Fruit fly (Drosophila melanogaster) whole organism, embryonic: ENCODE data around the gene CG5509.

ENCODE experiments used
- Ada2b ChIP-seq: fragments of 200-800 bp; sonication (Bioruptor generic); IDR thresholded peaks from 2 replicates; pipeline ENCODE4 v1.3.6; 2022; ENCODE audit warnings: missing biosample characterization, missing genetic modification characterization
- BEAF-32 ChIP-seq: fragments of 200-800 bp; sonication (Bioruptor generic); optimal IDR thresholded peaks from 3 replicates; lab custom pipeline; 2017; ENCODE audit warnings: missing biosample characterization, missing genetic modification characterization, mild to moderate bottlenecking, moderate library complexity, missing genetic modification reagents
- CG10147 ChIP-seq: fragments of 200-800 bp; sonication (Bioruptor generic); optimal IDR thresholded peaks from 2 replicates; lab custom pipeline; 2019; ENCODE audit warnings: missing biosample characterization, mild to moderate bottlenecking, missing genetic modification characterization, moderate library complexity
- CG10462 ChIP-seq: fragments of 200-800 bp; sonication (Bioruptor generic); optimal IDR thresholded peaks from 2 replicates; lab custom pipeline; 2016; ENCODE audit warnings: missing biosample characterization, missing genetic modification characterization
- CG12104 ChIP-seq: fragments of 200-800 bp; sonication (Bioruptor generic); optimal IDR thresholded peaks from 3 replicates; lab custom pipeline; 2016; ENCODE audit warnings: missing biosample characterization, missing genetic modification characterization
- CG12236 ChIP-seq: fragments of 200-800 bp; sonication (Bioruptor generic); optimal IDR thresholded peaks from 2 replicates; lab custom pipeline; 2016; ENCODE audit warnings: missing biosample characterization, missing genetic modification characterization
- CG14710 ChIP-seq: fragments of 200-800 bp; sonication (Bioruptor generic); optimal IDR thresholded peaks from 3 replicates; lab custom pipeline; 2019; ENCODE audit warnings: missing biosample characterization, mild to moderate bottlenecking, missing genetic modification characterization, moderate library complexity
- CG1529 ChIP-seq: fragments of 200-800 bp; sonication (Bioruptor generic); optimal IDR thresholded peaks from 3 replicates; lab custom pipeline; 2018; ENCODE audit warnings: missing biosample characterization, missing genetic modification characterization
- CG15601 ChIP-seq: fragments of 200-800 bp; sonication (Bioruptor generic); optimal IDR thresholded peaks from 3 replicates; lab custom pipeline; 2019; ENCODE audit warnings: missing biosample characterization, mild to moderate bottlenecking, missing genetic modification characterization, moderate library complexity
- CG1603 ChIP-seq: fragments of 200-800 bp; sonication (Bioruptor generic); optimal IDR thresholded peaks from 2 replicates; lab custom pipeline; 2019; ENCODE audit warnings: missing biosample characterization, mild to moderate bottlenecking, missing genetic modification characterization, moderate library complexity
- CG17186 ChIP-seq: fragments of 200-800 bp; sonication (Bioruptor generic); optimal IDR thresholded peaks from 3 replicates; lab custom pipeline; 2017; ENCODE audit warnings: missing biosample characterization, missing genetic modification reagents, missing genetic modification characterization
- CG17328 ChIP-seq: fragments of 200-800 bp; sonication (Bioruptor generic); IDR thresholded peaks from 2 replicates; pipeline ENCODE4 v1.3.6; 2022; ENCODE audit warnings: missing biosample characterization, missing genetic modification characterization
- CG18011 ChIP-seq: fragments of 200-800 bp; sonication (Bioruptor generic); optimal IDR thresholded peaks from 2 replicates; lab custom pipeline; 2017; ENCODE audit warnings: missing biosample characterization, missing genetic modification characterization, mild to moderate bottlenecking, moderate library complexity, missing genotype
- CG31365 ChIP-seq: fragments of 200-800 bp; sonication (Bioruptor generic); optimal IDR thresholded peaks from 2 replicates; lab custom pipeline; 2018; ENCODE audit warnings: missing biosample characterization, mild to moderate bottlenecking, missing genetic modification characterization
- CG34224 ChIP-seq: fragments of 200-800 bp; sonication (Bioruptor generic); IDR thresholded peaks from 3 replicates; pipeline ENCODE4 v1.3.6; 2022; ENCODE audit warnings: missing biosample characterization, missing genetic modification characterization; ENCODE audit not compliant: partially characterized antibody
- CG3838 ChIP-seq: fragments of 200-800 bp; sonication (Bioruptor generic); optimal IDR thresholded peaks from 3 replicates; lab custom pipeline; 2016; ENCODE audit warnings: missing biosample characterization, missing genetic modification characterization
- CG3847 ChIP-seq: fragments of 200-800 bp; sonication (Bioruptor generic); IDR thresholded peaks from 2 replicates; pipeline ENCODE4 v1.3.6; 2022; ENCODE audit warnings: missing biosample characterization, missing genetic modification characterization
- CG4328 ChIP-seq: fragments of 200-800 bp; sonication (Bioruptor generic); optimal IDR thresholded peaks from 3 replicates; lab custom pipeline; 2017; ENCODE audit warnings: missing biosample characterization, missing genetic modification reagents, missing genetic modification characterization
- CG6254 ChIP-seq: fragments of 200-800 bp; sonication (Bioruptor generic); optimal IDR thresholded peaks from 3 replicates; lab custom pipeline; 2017; ENCODE audit warnings: mild to moderate bottlenecking, missing biosample characterization, missing genetic modification reagents, missing genetic modification characterization
- CG8924 ChIP-seq: fragments of 200-800 bp; optimal IDR thresholded peaks from 3 replicates; lab custom pipeline; 2019; ENCODE audit warnings: missing biosample characterization, mild to moderate bottlenecking, missing genetic modification characterization, moderate library complexity
- CG9817 ChIP-seq: fragments of 200-800 bp; sonication (Bioruptor generic); optimal IDR thresholded peaks from 2 replicates; lab custom pipeline; 2018; ENCODE audit warnings: missing biosample characterization, mild to moderate bottlenecking, missing genetic modification characterization, moderate library complexity
- Chrac-16 ChIP-seq: fragments of 200-800 bp; sonication (Bioruptor generic); optimal IDR thresholded peaks from 3 replicates; lab custom pipeline; 2016; ENCODE audit warnings: missing biosample characterization, missing genetic modification characterization
- H15 ChIP-seq: fragments of 200-800 bp; sonication (Bioruptor generic); IDR thresholded peaks from 3 replicates; pipeline ENCODE4 v1.3.6; 2022; ENCODE audit warnings: missing biosample characterization, missing genetic modification characterization
- HLH54F ChIP-seq: fragments of 200-800 bp; sonication (Bioruptor generic); optimal IDR thresholded peaks from 3 replicates; lab custom pipeline; 2016; ENCODE audit warnings: missing biosample characterization, missing genetic modification characterization
- Mrtf ChIP-seq: fragments of 200-800 bp; sonication (Bioruptor generic); IDR thresholded peaks from 3 replicates; pipeline ENCODE4 v1.3.6; 2022; ENCODE audit warnings: missing biosample characterization, missing genetic modification characterization
- Nf-YC ChIP-seq: fragments of 200-800 bp; optimal IDR thresholded peaks from 3 replicates; lab custom pipeline; 2019; ENCODE audit warnings: missing biosample characterization, mild to moderate bottlenecking, missing genetic modification characterization, moderate library complexity
- Trl ChIP-seq, 3 experiments: fragments of >200 bp in 2 of 3; fragments of 200-800 bp in 1 of 3; sonication (Bioruptor generic) in 1 of 3; optimal IDR thresholded peaks; 2 replicates in 1 of 3; 3 replicates in 2 of 3; lab custom pipeline; 2016 to 2017; ENCODE audit warnings: missing biosample characterization in 1 of 3, missing genetic modification characterization in 1 of 3
- bcd ChIP-seq: fragments of 200-800 bp; sonication (Bioruptor generic); optimal IDR thresholded peaks from 2 replicates; lab custom pipeline; 2017; ENCODE audit warnings: missing biosample characterization, mild to moderate bottlenecking, missing genetic modification characterization
- cas ChIP-seq: fragments of 200-800 bp; sonication (Bioruptor generic); IDR thresholded peaks from 2 replicates; pipeline ENCODE4 v1.3.6; 2022; ENCODE audit warnings: missing biosample characterization, missing genetic modification characterization
- chinmo ChIP-seq: fragments of 200-800 bp; sonication (Bioruptor generic); IDR thresholded peaks from 4 replicates; pipeline ENCODE4 v1.3.6; 2022; ENCODE audit warnings: missing biosample characterization, missing genetic modification characterization; ENCODE audit not compliant: partially characterized antibody
- da ChIP-seq: fragments of 200-800 bp; sonication (Bioruptor generic); optimal IDR thresholded peaks from 2 replicates; lab custom pipeline; 2016; ENCODE audit warnings: missing biosample characterization, missing genetic modification characterization
- disco-r ChIP-seq: fragments of 200-800 bp; sonication (Bioruptor generic); optimal IDR thresholded peaks from 2 replicates; lab custom pipeline; 2016; ENCODE audit warnings: missing biosample characterization, missing genetic modification characterization
- fd102C ChIP-seq: fragments of 200-800 bp; sonication (Bioruptor generic); optimal IDR thresholded peaks from 2 replicates; lab custom pipeline; 2018; ENCODE audit warnings: missing biosample characterization, mild to moderate bottlenecking, missing genetic modification characterization, moderate library complexity
- fd3F ChIP-seq: fragments of 200-800 bp; sonication (Bioruptor generic); optimal IDR thresholded peaks from 2 replicates; lab custom pipeline; 2018; ENCODE audit warnings: missing biosample characterization, mild to moderate bottlenecking, missing genetic modification characterization, moderate library complexity
- fd96Cb ChIP-seq: fragments of 200-800 bp; sonication (Bioruptor generic); optimal IDR thresholded peaks from 2 replicates; lab custom pipeline; 2018; ENCODE audit warnings: missing biosample characterization, mild to moderate bottlenecking, missing genetic modification characterization, moderate library complexity
- h ChIP-seq: fragments of >200 bp; optimal IDR thresholded peaks from 2 replicates; lab custom pipeline; 2017
- insv ChIP-seq, 2 experiments: fragments of 200-800 bp; sonication (Bioruptor generic); optimal IDR thresholded peaks; 3 replicates each; lab custom pipeline; 2016 to 2018; ENCODE audit warnings: missing biosample characterization in 2 of 2, missing genetic modification characterization in 2 of 2
- jumu ChIP-seq: fragments of 200-800 bp; sonication (Bioruptor generic); optimal IDR thresholded peaks from 3 replicates; lab custom pipeline; 2016; ENCODE audit warnings: missing biosample characterization, missing genetic modification characterization
- lov ChIP-seq, 2 experiments: fragments of 200-800 bp in 1 of 2; fragments of >200 bp in 1 of 2; sonication (Bioruptor generic) in 1 of 2; IDR thresholded peaks in 1 of 2; optimal IDR thresholded peaks in 1 of 2; 2 replicates in 1 of 2; 3 replicates in 1 of 2; pipeline versions ENCODE4 v1.3.6 to Lab custom; 2017 to 2022; ENCODE audit warnings: missing biosample characterization in 1 of 2, missing genetic modification characterization in 1 of 2
- p53 ChIP-seq: fragments of 200-800 bp; sonication (Bioruptor generic); optimal IDR thresholded peaks from 2 replicates; lab custom pipeline; 2016; ENCODE audit warnings: missing biosample characterization, missing genetic modification characterization
- pita ChIP-seq: fragments of 200-800 bp; sonication (Bioruptor generic); optimal IDR thresholded peaks from 2 replicates; lab custom pipeline; 2017; ENCODE audit warnings: missing biosample characterization, mild to moderate bottlenecking, missing genetic modification characterization
- psq ChIP-seq: fragments of 200-800 bp; sonication (Bioruptor generic); optimal IDR thresholded peaks from 2 replicates; lab custom pipeline; 2017; ENCODE audit warnings: missing biosample characterization, missing genetic modification characterization
- pzg ChIP-seq: fragments of 200-800 bp; sonication (Bioruptor generic); optimal IDR thresholded peaks from 3 replicates; lab custom pipeline; 2018; ENCODE audit warnings: missing biosample characterization, mild to moderate bottlenecking, missing genetic modification characterization, moderate library complexity
- sens ChIP-seq: fragments of 200-800 bp; sonication (Bioruptor generic); peaks from one replicate; lab custom pipeline; 2016; ENCODE audit warnings: missing biosample characterization, missing genetic modification characterization
- slp2 ChIP-seq: fragments of 200-800 bp; sonication (Bioruptor generic); optimal IDR thresholded peaks from 2 replicates; lab custom pipeline; 2016; ENCODE audit warnings: missing biosample characterization, missing genetic modification characterization
- sna ChIP-seq: fragments of 200-800 bp; sonication (Bioruptor generic); IDR thresholded peaks from 2 replicates; pipeline ENCODE4 v1.3.6; 2022; ENCODE audit warnings: missing biosample characterization, missing genetic modification characterization; ENCODE audit not compliant: partially characterized antibody
- sr ChIP-seq: fragments of 200-800 bp; sonication (Bioruptor generic); IDR thresholded peaks from 3 replicates; pipeline ENCODE4 v1.3.6; 2022; ENCODE audit warnings: missing biosample characterization, missing genetic modification characterization
- tgo ChIP-seq: fragments of 200-800 bp; sonication (Bioruptor generic); IDR thresholded peaks from 3 replicates; pipeline ENCODE4 v1.3.6; 2022; ENCODE audit warnings: missing biosample characterization, missing genetic modification characterization
- trh ChIP-seq: fragments of 200-800 bp; sonication (Bioruptor generic); optimal IDR thresholded peaks from 2 replicates; lab custom pipeline; 2016; ENCODE audit warnings: missing biosample characterization, missing genetic modification characterization
- z ChIP-seq: fragments of 200-800 bp; sonication (Bioruptor generic); IDR thresholded peaks from 3 replicates; pipeline ENCODE4 v1.3.6; 2022; ENCODE audit warnings: missing biosample characterization, missing genetic modification characterization

CG5509 gene

dm6 chr3R:12459879-12460522 lies 7.7 kb downstream of the CG5509 start, which contains the start of the genes CG5961 and Polr3C (continued):
- TF ChIP-seq Ada2b (GFP tag; lab: Robert Waterston, UW) (no peak), fd3F (GFP tag; lab: Kevin White, UChicago) (no peak), Chrac-16 (no peak), lov (optimal IDR thresholded peaks at IDR 0.05; lab: Kevin White, UChicago) (no peak), lov (GFP tag; IDR thresholded peaks at IDR 0.05; lab: Robert Waterston, UW) (no peak), CG18011 (no peak), sna (GFP tag; lab: Robert Waterston, UW) (no peak; the same call in 1 of the 2 replicates), sr (no peak), da (GFP tag; lab: Kevin White, UChicago) (no peak), CG1603 (tag; lab: Kevin White, UChicago) (no peak), CG15601 (tag; lab: Kevin White, UChicago) (peak; percentile 61), chinmo (GFP tag; lab: Robert Waterston, UW) (0 out of 4 replicates have a peak, but pooled peaks have one; percentile 55), psq (GFP tag; lab: Kevin White, UChicago) (peak; percentile 80), CG10147 (GFP tag; lab: Kevin White, UChicago) (no peak), CG34224 (GFP tag; lab: Robert Waterston, UW) (no peak), p53 (GFP tag; lab: Kevin White, UChicago) (no peak), slp2 (GFP tag; lab: Kevin White, UChicago) (no peak), H15 (GFP tag; lab: Robert Waterston, UW) (no peak), fd96Cb (tag; lab: Kevin White, UChicago) (no peak), Nf-YC (no peak), CG3847 (no peak), cas (GFP tag; lab: Robert Waterston, UW) (no peak), fd102C (GFP tag; lab: Kevin White, UChicago) (no peak), CG12104 (GFP tag; lab: Kevin White, UChicago) (no peak), disco-r (no peak), z (GFP tag; lab: Robert Waterston, UW) (no peak), CG1529 (GFP tag; lab: Kevin White, UChicago) (no peak), tgo (GFP tag; lab: Robert Waterston, UW) (no peak), BEAF-32 (GFP tag; lab: Kevin White, UChicago) (peak; percentile 51), Trl (optimal IDR thresholded peaks at IDR 0.05; lab: Kevin White, UChicago) (no peak), Trl (GFP tag; optimal IDR thresholded peaks at IDR 0.05; lab: Kevin White, UChicago) (no peak), CG4328 (GFP tag; lab: Kevin White, UChicago) (no peak), CG14710 (peak; percentile 56), jumu (no peak), CG10462 (no peak), sens (peak; percentile 27), CG6254 (no peak), CG17186 (GFP tag; lab: Kevin White, UChicago) (peak; percentile 26), HLH54F (no peak), h (lab: Kevin White, UChicago) (no peak), CG31365 (tag; lab: Kevin White, UChicago) (no peak), CG9817 (tag; lab: Kevin White, UChicago) (no peak), insv (GFP tag; optimal IDR thresholded peaks at IDR 0.05; lab: Kevin White, UChicago) (peak in 1 of 2 experiments; percentile 38), pita (no peak), Mrtf (GFP tag; lab: Robert Waterston, UW) (no peak), CG17328 (GFP tag; lab: Robert Waterston, UW) (no peak), trh (no peak), CG3838 (GFP tag; lab: Kevin White, UChicago) (no peak), pzg (GFP tag; lab: Kevin White, UChicago) (peak; percentile 63), CG12236 (GFP tag; lab: Kevin White, UChicago) (no peak), CG8924 (tag; lab: Kevin White, UChicago) (peak; percentile 15), bcd (GFP tag; lab: Kevin White, UChicago) (no peak)
